Worm (Caenorhabditis elegans): Measurements from ENCODE around the gene pkg-2.

DNA sequence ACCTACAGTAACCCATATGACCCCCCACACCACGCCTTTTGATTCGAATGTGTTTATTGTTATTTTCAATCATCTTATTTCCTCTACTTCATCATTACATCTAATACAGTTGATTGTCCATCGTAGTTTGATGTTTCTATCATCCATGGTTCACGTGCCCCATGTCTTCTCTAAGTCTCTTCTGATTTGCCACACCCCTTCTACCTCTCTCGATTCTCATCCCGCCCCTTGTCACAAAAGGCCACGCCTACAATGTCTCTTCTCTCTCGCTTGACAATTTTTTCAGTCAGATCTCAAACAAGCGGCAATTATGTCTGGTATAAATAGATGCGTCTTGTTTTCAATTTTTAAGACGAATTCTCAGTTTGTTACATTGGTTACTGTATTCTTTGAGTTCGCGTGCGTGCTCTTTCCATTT, 14.3 kb downstream of the pkg-2 start:
- TF ChIP-seq ceh-34 (tag; optimal IDR thresholded peaks at IDR 0.05) (no peak), ama-1 (optimal IDR thresholded peaks at IDR 0.05) (no peak), ceh-19 (GFP tag; optimal IDR thresholded peaks at IDR 0.05) (no peak), unc-55 (GFP tag; optimal IDR thresholded peaks at IDR 0.05) (peak; percentile 81)

Data from whole organism, late embryonic.